Fruit fly (Drosophila melanogaster) whole organism, embryonic: Measurements from ENCODE around the gene CG17169.

ENCODE experiments used
- Ada2b ChIP-seq: fragments of 200-800 bp; sonication (Bioruptor generic); IDR thresholded peaks from 2 replicates; pipeline ENCODE4 v1.3.6; 2022; ENCODE audit warnings: missing biosample characterization, missing genetic modification characterization
- Atf3 ChIP-seq: fragments of 200-800 bp; sonication (Bioruptor generic); optimal IDR thresholded peaks from 3 replicates; lab custom pipeline; 2016; ENCODE audit warnings: missing biosample characterization, missing genetic modification characterization
- CG11247 ChIP-seq: fragments of 200-800 bp; sonication (Bioruptor generic); IDR thresholded peaks from 2 replicates; pipeline ENCODE4 v1.3.6; 2022; ENCODE audit warnings: missing biosample characterization, missing genetic modification characterization
- CG11504 ChIP-seq: fragments of 200-800 bp; sonication (Bioruptor generic); optimal IDR thresholded peaks from 3 replicates; lab custom pipeline; 2019; ENCODE audit warnings: missing biosample characterization, mild to moderate bottlenecking, missing genetic modification characterization, moderate library complexity
- CG12155 ChIP-seq: fragments of 200-800 bp; sonication (Bioruptor generic); optimal IDR thresholded peaks from 3 replicates; lab custom pipeline; 2016; ENCODE audit warnings: missing biosample characterization, missing genetic modification characterization
- CG12236 ChIP-seq: fragments of 200-800 bp; sonication (Bioruptor generic); optimal IDR thresholded peaks from 2 replicates; lab custom pipeline; 2016; ENCODE audit warnings: missing biosample characterization, missing genetic modification characterization
- CG12299 ChIP-seq: fragments of 200-800 bp; sonication (Bioruptor generic); optimal IDR thresholded peaks from 2 replicates; lab custom pipeline; 2018; ENCODE audit warnings: missing biosample characterization, mild to moderate bottlenecking, missing genetic modification characterization
- CG12391 ChIP-seq: fragments of 200-800 bp; sonication (Bioruptor generic); optimal IDR thresholded peaks from 3 replicates; lab custom pipeline; 2018; ENCODE audit warnings: missing biosample characterization, mild to moderate bottlenecking, missing genetic modification characterization, moderate library complexity
- CG14441 ChIP-seq: fragments of 200-800 bp; sonication (Bioruptor generic); IDR thresholded peaks from 2 replicates; pipeline ENCODE4 v1.3.6; 2022; ENCODE audit warnings: missing biosample characterization, missing genetic modification characterization
- CG14860 ChIP-seq: fragments of 200-800 bp; sonication (Bioruptor generic); IDR thresholded peaks from 3 replicates; pipeline ENCODE4 v1.3.6; 2022; ENCODE audit warnings: missing biosample characterization, missing genetic modification characterization; ENCODE audit not compliant: partially characterized antibody
- CG1792 ChIP-seq: fragments of 200-800 bp; sonication (Bioruptor generic); optimal IDR thresholded peaks from 2 replicates; lab custom pipeline; 2016; ENCODE audit warnings: missing biosample characterization, missing genetic modification characterization
- CG18619 ChIP-seq: fragments of 200-800 bp; sonication (Bioruptor generic); optimal IDR thresholded peaks from 3 replicates; lab custom pipeline; 2017; ENCODE audit warnings: missing biosample characterization, mild to moderate bottlenecking, missing genetic modification characterization
- CG2712 ChIP-seq: fragments of 200-800 bp; optimal IDR thresholded peaks from 3 replicates; lab custom pipeline; 2019; ENCODE audit warnings: missing biosample characterization, mild to moderate bottlenecking, missing genetic modification characterization, moderate library complexity
- CG2875 ChIP-seq: fragments of 200-800 bp; sonication (Bioruptor generic); optimal IDR thresholded peaks from 2 replicates; lab custom pipeline; 2017; ENCODE audit warnings: missing biosample characterization, mild to moderate bottlenecking, missing genetic modification characterization, missing genetic modification reagents
- CG4360 ChIP-seq: fragments of 200-800 bp; sonication (Bioruptor generic); IDR thresholded peaks from 2 replicates; pipeline ENCODE4 v1.3.6; 2022; ENCODE audit warnings: missing biosample characterization, missing genetic modification characterization
- CG6765 ChIP-seq: fragments of 200-800 bp; sonication (Bioruptor generic); optimal IDR thresholded peaks from 3 replicates; lab custom pipeline; 2017; ENCODE audit warnings: missing biosample characterization, mild to moderate bottlenecking, missing genetic modification characterization
- CG7271 ChIP-seq: fragments of 200-800 bp; sonication (Bioruptor generic); optimal IDR thresholded peaks from 2 replicates; lab custom pipeline; 2018; ENCODE audit warnings: missing biosample characterization, mild to moderate bottlenecking, missing genetic modification characterization, moderate library complexity
- CG9215 ChIP-seq: fragments of 200-800 bp; sonication (Bioruptor generic); IDR thresholded peaks from 2 replicates; pipeline ENCODE4 v1.3.6; 2022; ENCODE audit warnings: missing biosample characterization, missing genetic modification characterization
- CHES-1-like ChIP-seq: fragments of 200-800 bp; sonication (Bioruptor generic); optimal IDR thresholded peaks from 2 replicates; lab custom pipeline; 2016; ENCODE audit warnings: missing biosample characterization, missing genetic modification characterization
- CTCF ChIP-seq: fragments of 200-800 bp; sonication (Bioruptor generic); optimal IDR thresholded peaks from 2 replicates; lab custom pipeline; 2017; ENCODE audit warnings: missing biosample characterization, mild to moderate bottlenecking, missing genetic modification characterization, moderate library complexity
- CrebB ChIP-seq: fragments of 200-800 bp; sonication (Bioruptor generic); optimal IDR thresholded peaks from 3 replicates; lab custom pipeline; 2018; ENCODE audit warnings: missing biosample characterization, mild to moderate bottlenecking, missing genetic modification characterization
- Dek ChIP-seq: fragments of 200-800 bp; sonication (Bioruptor generic); optimal IDR thresholded peaks from 3 replicates; lab custom pipeline; 2019; ENCODE audit warnings: missing biosample characterization, mild to moderate bottlenecking, missing genetic modification characterization, moderate library complexity
- Dref ChIP-seq: fragments of 200-800 bp; sonication (Bioruptor generic); IDR thresholded peaks from 2 replicates; pipeline ENCODE4 v1.3.6; 2022; ENCODE audit warnings: missing biosample characterization, missing genetic modification characterization
- H15 ChIP-seq: fragments of 200-800 bp; sonication (Bioruptor generic); IDR thresholded peaks from 3 replicates; pipeline ENCODE4 v1.3.6; 2022; ENCODE audit warnings: missing biosample characterization, missing genetic modification characterization
- Hsf ChIP-seq: fragments of 200-800 bp; sonication (Bioruptor generic); optimal IDR thresholded peaks from 3 replicates; lab custom pipeline; 2016; ENCODE audit warnings: missing biosample characterization, missing genetic modification characterization
- MESR4 ChIP-seq: fragments of 200-800 bp; sonication (Bioruptor generic); optimal IDR thresholded peaks from 2 replicates; lab custom pipeline; 2018; ENCODE audit warnings: missing biosample characterization, mild to moderate bottlenecking, missing genetic modification characterization, moderate library complexity
- Nf-YA ChIP-seq: fragments of 200-800 bp; sonication (Bioruptor generic); IDR thresholded peaks from 2 replicates; pipeline ENCODE4 v1.3.6; 2022; ENCODE audit warnings: missing biosample characterization, missing genetic modification characterization
- Optix ChIP-seq: fragments of 200-800 bp; sonication (Bioruptor generic); IDR thresholded peaks from 3 replicates; pipeline ENCODE4 v1.3.6; 2022; ENCODE audit warnings: missing biosample characterization, missing genetic modification characterization
- Pdp1 ChIP-seq, 2 experiments: fragments of 200-800 bp; sonication (Bioruptor generic); optimal IDR thresholded peaks; 3 replicates each; lab custom pipeline; 2016; ENCODE audit warnings: missing biosample characterization in 2 of 2, missing genetic modification characterization in 2 of 2, mild to moderate bottlenecking in 1 of 2, moderate library complexity in 1 of 2
- Scr ChIP-seq: fragments of 200-800 bp; sonication (Bioruptor generic); IDR thresholded peaks from 2 replicates; pipeline ENCODE4 v1.3.6; 2022; ENCODE audit warnings: missing biosample characterization, missing genetic modification characterization; ENCODE audit not compliant: partially characterized antibody
- Six4 ChIP-seq: fragments of 200-800 bp; sonication (Bioruptor generic); optimal IDR thresholded peaks from 2 replicates; lab custom pipeline; 2016; ENCODE audit warnings: missing biosample characterization, missing genetic modification characterization
- abd-A ChIP-seq: fragments of 200-800 bp; sonication (Bioruptor generic); optimal IDR thresholded peaks from 3 replicates; lab custom pipeline; 2019; ENCODE audit warnings: missing biosample characterization, mild to moderate bottlenecking, missing genetic modification characterization, moderate library complexity
- amos ChIP-seq: fragments of 200-800 bp; sonication (Bioruptor generic); IDR thresholded peaks from 2 replicates; pipeline ENCODE4 v1.3.6; 2022; ENCODE audit warnings: missing biosample characterization, missing genetic modification characterization; ENCODE audit not compliant: partially characterized antibody
- bbx ChIP-seq: fragments of 200-800 bp; sonication (Bioruptor generic); IDR thresholded peaks from 2 replicates; pipeline ENCODE4 v1.3.6; 2022; ENCODE audit warnings: missing biosample characterization, missing genetic modification characterization; ENCODE audit not compliant: partially characterized antibody
- bigmax ChIP-seq: fragments of 200-800 bp; sonication (Bioruptor generic); optimal IDR thresholded peaks from 2 replicates; lab custom pipeline; 2018; ENCODE audit warnings: missing biosample characterization, mild to moderate bottlenecking, missing genetic modification characterization
- chm ChIP-seq: fragments of 200-800 bp; sonication (Bioruptor generic); IDR thresholded peaks from 2 replicates; pipeline ENCODE4 v1.3.6; 2022; ENCODE audit warnings: missing biosample characterization, missing genetic modification characterization
- chn ChIP-seq: fragments of 200-800 bp; sonication (Bioruptor generic); optimal IDR thresholded peaks from 2 replicates; lab custom pipeline; 2016; ENCODE audit warnings: missing biosample characterization, missing genetic modification characterization
- crp ChIP-seq, 2 experiments: fragments of 200-800 bp; sonication (Bioruptor generic); optimal IDR thresholded peaks; 2 replicates in 1 of 2; 3 replicates in 1 of 2; lab custom pipeline; 2017; ENCODE audit warnings: missing biosample characterization in 2 of 2, missing genetic modification characterization in 2 of 2, mild to moderate bottlenecking in 1 of 2, moderate library complexity in 1 of 2
- dimm ChIP-seq: fragments of 200-800 bp; sonication (Bioruptor generic); IDR thresholded peaks from 2 replicates; pipeline ENCODE4 v1.3.6; 2022; ENCODE audit warnings: missing biosample characterization, missing genetic modification characterization
- eyg ChIP-seq: fragments of 200-800 bp; sonication (Bioruptor generic); optimal IDR thresholded peaks from 3 replicates; lab custom pipeline; 2016; ENCODE audit warnings: missing biosample characterization, missing genetic modification characterization
- fd3F ChIP-seq: fragments of 200-800 bp; sonication (Bioruptor generic); optimal IDR thresholded peaks from 2 replicates; lab custom pipeline; 2018; ENCODE audit warnings: missing biosample characterization, mild to moderate bottlenecking, missing genetic modification characterization, moderate library complexity
- gro ChIP-seq: fragments of 200-800 bp; sonication (Bioruptor generic); optimal IDR thresholded peaks from 2 replicates; lab custom pipeline; 2016; ENCODE audit warnings: missing biosample characterization, missing genetic modification characterization
- insv ChIP-seq, 2 experiments: fragments of 200-800 bp; sonication (Bioruptor generic); optimal IDR thresholded peaks; 3 replicates each; lab custom pipeline; 2016 to 2018; ENCODE audit warnings: missing biosample characterization in 2 of 2, missing genetic modification characterization in 2 of 2
- lov ChIP-seq, 2 experiments: fragments of 200-800 bp in 1 of 2; fragments of >200 bp in 1 of 2; sonication (Bioruptor generic) in 1 of 2; IDR thresholded peaks in 1 of 2; optimal IDR thresholded peaks in 1 of 2; 2 replicates in 1 of 2; 3 replicates in 1 of 2; pipeline versions ENCODE4 v1.3.6 to Lab custom; 2017 to 2022; ENCODE audit warnings: missing biosample characterization in 1 of 2, missing genetic modification characterization in 1 of 2
- mirr ChIP-seq: fragments of 200-800 bp; sonication (Bioruptor generic); optimal IDR thresholded peaks from 3 replicates; lab custom pipeline; 2018; ENCODE audit warnings: missing biosample characterization, mild to moderate bottlenecking, missing genetic modification characterization
- ranshi ChIP-seq: fragments of 200-800 bp; sonication (Bioruptor generic); IDR thresholded peaks from 2 replicates; pipeline ENCODE4 v1.3.6; 2022; ENCODE audit warnings: missing biosample characterization, missing genetic modification characterization
- sc ChIP-seq, 3 experiments: fragments of >200 bp in 2 of 3; fragments of 200-800 bp in 1 of 3; sonication (Bioruptor generic) in 1 of 3; optimal IDR thresholded peaks; 2 replicates in 2 of 3; 3 replicates in 1 of 3; lab custom pipeline; 2017; ENCODE audit warnings: mild to moderate bottlenecking in 1 of 3, missing biosample characterization in 1 of 3, missing genetic modification characterization in 1 of 3, missing genetic modification reagents in 1 of 3
- trem ChIP-seq: fragments of 200-800 bp; optimal IDR thresholded peaks from 3 replicates; lab custom pipeline; 2019; ENCODE audit warnings: missing biosample characterization, mild to moderate bottlenecking, missing genetic modification characterization, moderate library complexity
- trh ChIP-seq: fragments of 200-800 bp; sonication (Bioruptor generic); optimal IDR thresholded peaks from 2 replicates; lab custom pipeline; 2016; ENCODE audit warnings: missing biosample characterization, missing genetic modification characterization
- yki ChIP-seq: fragments of >200 bp; optimal IDR thresholded peaks from 3 replicates; lab custom pipeline; 2018
- zen2 ChIP-seq: fragments of 200-800 bp; sonication (Bioruptor generic); IDR thresholded peaks from 3 replicates; pipeline ENCODE4 v1.3.6; 2022; ENCODE audit warnings: missing biosample characterization, missing genetic modification characterization; ENCODE audit not compliant: partially characterized antibody

The CG17169 gene

DNA sequence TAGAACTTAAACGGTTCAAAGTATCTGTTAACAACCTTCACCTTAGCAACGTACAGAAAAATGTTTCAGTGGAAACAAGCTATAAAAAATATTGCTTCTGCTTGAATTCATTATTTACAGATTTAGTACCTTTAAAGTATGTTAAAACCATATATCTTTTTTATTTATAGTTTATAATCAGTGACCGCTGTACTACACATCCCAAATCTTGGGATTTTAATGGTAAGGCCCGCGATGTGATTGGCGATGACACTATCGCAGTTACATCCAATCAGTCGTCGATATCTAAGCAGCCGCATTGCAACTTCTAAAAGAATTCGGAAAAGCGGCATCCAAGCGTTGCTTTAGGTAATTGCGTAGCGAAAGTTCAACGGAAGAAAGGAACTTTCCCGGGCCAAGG lies 12.8 kb downstream of the CG17169 start (continued):
- TF ChIP-seq CHES-1-like (GFP tag; lab: Kevin White, UChicago) (no peak), lov (optimal IDR thresholded peaks at IDR 0.05; lab: Kevin White, UChicago) (no peak), lov (GFP tag; IDR thresholded peaks at IDR 0.05; lab: Robert Waterston, UW) (no peak), CG2875 (no peak), CrebB (tag; lab: Kevin White, UChicago) (no peak), CG18619 (GFP tag; lab: Kevin White, UChicago) (no peak), bigmax (GFP tag; lab: Kevin White, UChicago) (no peak), CG11247 (GFP tag; lab: Robert Waterston, UW) (no peak), Ada2b (peak; percentile 17; the same call in 1 of the 2 replicates), Optix (GFP tag; lab: Robert Waterston, UW) (no peak), gro (GFP tag; lab: Kevin White, UChicago) (no peak), CG6765 (GFP tag; lab: Kevin White, UChicago) (no peak), abd-A (no peak), Six4 (GFP tag; lab: Kevin White, UChicago) (no peak), ranshi (GFP tag; lab: Robert Waterston, UW) (no peak), sc (optimal IDR thresholded peaks at IDR 0.05; lab: Kevin White, UChicago) (no peak), sc (GFP tag; optimal IDR thresholded peaks at IDR 0.05; lab: Kevin White, UChicago) (no peak), CG1792 (GFP tag; lab: Kevin White, UChicago) (no peak), CG12391 (tag; lab: Kevin White, UChicago) (no peak), CG12299 (no peak), bbx (GFP tag; lab: Robert Waterston, UW) (0 out of 2 replicates have a peak, but pooled peaks have one; percentile 26), CG12236 (no peak), CTCF (GFP tag; lab: Kevin White, UChicago) (no peak), CG4360 (GFP tag; lab: Robert Waterston, UW) (no peak), CG14860 (GFP tag; lab: Robert Waterston, UW) (peak; percentile 51; the same call in 2 of the 3 replicates), CG14441 (GFP tag; lab: Robert Waterston, UW) (no peak), trh (no peak), CG2712 (no peak), chn (no peak), Dref (GFP tag; lab: Robert Waterston, UW) (peak; percentile 47; the same call in 1 of the 2 replicates), CG12155 (GFP tag; lab: Kevin White, UChicago) (no peak), amos (peak; percentile 62), Pdp1 (GFP tag; optimal IDR thresholded peaks at IDR 0.05; lab: Kevin White, UChicago) (no peak), Nf-YA (GFP tag; lab: Robert Waterston, UW) (no peak), crp (GFP tag; optimal IDR thresholded peaks at IDR 0.05; lab: Kevin White, UChicago) (no peak), MESR4 (peak; percentile 45), chm (GFP tag; lab: Robert Waterston, UW) (no peak), CG9215 (no peak), fd3F (GFP tag; lab: Kevin White, UChicago) (no peak), CG11504 (no peak), trem (tag; lab: Kevin White, UChicago) (no peak), insv (GFP tag; optimal IDR thresholded peaks at IDR 0.05; lab: Kevin White, UChicago) (no peak), mirr (GFP tag; lab: Kevin White, UChicago) (no peak), Scr (GFP tag; lab: Robert Waterston, UW) (peak; percentile 69), yki (lab: Kevin White, UChicago) (no peak), CG7271 (no peak), dimm (GFP tag; lab: Robert Waterston, UW) (no peak), zen2 (peak; percentile 49; the same call in 1 of the 3 replicates), Dek (no peak), eyg (GFP tag; lab: Kevin White, UChicago) (no peak), H15 (GFP tag; lab: Robert Waterston, UW) (no peak), Atf3 (GFP tag; lab: Kevin White, UChicago) (no peak), Hsf (no peak)
